Worm (Caenorhabditis elegans) whole organism, L1 larva: ENCODE data around the gene sre-54.

Experiments used
- nhr-237 ChIP-seq: fragments of 150-350 bp; optimal IDR thresholded peaks from 2 replicates; lab custom pipeline; 2014; ENCODE audit warnings: missing biosample characterization, missing genetic modification characterization
- vab-15 ChIP-seq: sonication (generic microtip); optimal IDR thresholded peaks from 2 replicates; lab custom pipeline; 2017; ENCODE audit warnings: missing genotype, mild to moderate bottlenecking, missing genetic modification characterization, missing compliant biosample characterization

- TF ChIP-seq vab-15 (no peak), nhr-237 (tag; lab: Kevin White, UChicago) (no peak)
Observed at ce11 chrII:12346289-12346989, 13.7 kb downstream of the sre-54 start.
